Worm (Caenorhabditis elegans) whole organism, L2 larva: ENCODE data around the gene mbl-1.

ENCODE experiments used
- R02D3.7 ChIP-seq: fragments of 150-350 bp; optimal IDR thresholded peaks from 2 replicates; lab custom pipeline; 2014; ENCODE audit warnings: missing biosample characterization, missing genetic modification characterization
- Y55F3AM.14 ChIP-seq: fragments of 200-800 bp; sonication (Bioruptor generic); optimal IDR thresholded peaks from 2 replicates; lab custom pipeline; 2018; ENCODE audit warnings: mild to moderate bottlenecking, missing genetic modification characterization, missing compliant biosample characterization
- ZK546.5 ChIP-seq: sonication (generic microtip); optimal IDR thresholded peaks from 2 replicates; lab custom pipeline; 2017; ENCODE audit warnings: missing biosample characterization, missing genetic modification characterization
- alr-1 ChIP-seq: fragments of 150-350 bp; optimal IDR thresholded peaks from 2 replicates; lab custom pipeline; 2014; ENCODE audit warnings: missing biosample characterization, missing genetic modification characterization
- ama-1 ChIP-seq: fragments of 150-350 bp; optimal IDR thresholded peaks from 2 replicates; lab custom pipeline; 2018; ENCODE audit warnings: inconsistent platforms
- blmp-1 ChIP-seq: sonication (generic microtip); optimal IDR thresholded peaks from 2 replicates; lab custom pipeline; 2017; ENCODE audit warnings: missing genetic modification characterization, mild to moderate bottlenecking, missing compliant biosample characterization, antibody characterized with exemption, moderate library complexity; ENCODE audit not compliant: insufficient read depth
- ceh-16 ChIP-seq: fragments of 150-350 bp; optimal IDR thresholded peaks from 2 replicates; lab custom pipeline; 2014; ENCODE audit warnings: missing biosample characterization, missing genetic modification characterization
- ceh-82 ChIP-seq: fragments of 150-350 bp; optimal IDR thresholded peaks from 2 replicates; lab custom pipeline; 2014; ENCODE audit warnings: missing biosample characterization, missing genetic modification characterization
- crh-2 ChIP-seq: sonication (generic microtip); optimal IDR thresholded peaks from 2 replicates; lab custom pipeline; 2017; ENCODE audit warnings: missing biosample characterization, missing genetic modification characterization
- dmd-4 ChIP-seq: sonication (generic microtip); optimal IDR thresholded peaks from 2 replicates; lab custom pipeline; 2017; ENCODE audit warnings: missing biosample characterization, missing genetic modification characterization
- elt-1 ChIP-seq: fragments of 150-350 bp; optimal IDR thresholded peaks from 2 replicates; lab custom pipeline; 2014; ENCODE audit warnings: missing biosample characterization, missing genetic modification characterization
- elt-3 ChIP-seq: sonication (generic microtip); optimal IDR thresholded peaks from 2 replicates; lab custom pipeline; 2017; ENCODE audit warnings: missing biosample characterization, missing genetic modification characterization
- fos-1 ChIP-seq: fragments of 150-350 bp; optimal IDR thresholded peaks from 2 replicates; lab custom pipeline; 2014; ENCODE audit warnings: missing biosample characterization, missing genetic modification characterization
- lin-11 ChIP-seq: fragments of 150-350 bp; sonication (generic microtip); optimal IDR thresholded peaks from 2 replicates; lab custom pipeline; 2014; ENCODE audit warnings: missing biosample characterization, missing genetic modification characterization, inconsistent platforms, mixed read lengths
- lin-39 ChIP-seq: fragments of 150-350 bp; optimal IDR thresholded peaks from 2 replicates; lab custom pipeline; 2014; ENCODE audit warnings: missing biosample characterization, missing genetic modification reagents, missing genetic modification characterization
- lsy-2 ChIP-seq, 2 experiments: fragments of 150-350 bp in 1 of 2; sonication (generic microtip) in 1 of 2; optimal IDR thresholded peaks; 2 replicates each; lab custom pipeline; 2014 to 2017; ENCODE audit warnings: missing biosample characterization in 2 of 2, missing genetic modification characterization in 2 of 2
- mab-5 ChIP-seq: fragments of 150-350 bp; optimal IDR thresholded peaks from 2 replicates; lab custom pipeline; 2014; ENCODE audit warnings: missing biosample characterization, missing genetic modification characterization
- mbf-1 ChIP-seq: sonication (generic microtip); optimal IDR thresholded peaks from 2 replicates; lab custom pipeline; 2017; ENCODE audit warnings: missing biosample characterization, missing genetic modification characterization
- mdl-1 ChIP-seq, 2 experiments: fragments of 150-350 bp in 1 of 2; sonication (generic microtip) in 1 of 2; optimal IDR thresholded peaks; 2 replicates each; lab custom pipeline; 2017; ENCODE audit warnings: missing biosample characterization in 2 of 2, missing genetic modification characterization in 2 of 2
- nhr-10 ChIP-seq: sonication (generic microtip); optimal IDR thresholded peaks from 2 replicates; lab custom pipeline; 2017; ENCODE audit warnings: missing biosample characterization, missing genetic modification characterization
- nhr-11 ChIP-seq: fragments of 150-350 bp; optimal IDR thresholded peaks from 2 replicates; lab custom pipeline; 2014; ENCODE audit warnings: missing biosample characterization, missing genetic modification characterization
- nhr-21 ChIP-seq: fragments of 150-350 bp; optimal IDR thresholded peaks from 2 replicates; lab custom pipeline; 2014; ENCODE audit warnings: missing biosample characterization, missing genetic modification characterization
- nhr-23 ChIP-seq: fragments of 150-350 bp; optimal IDR thresholded peaks from 2 replicates; lab custom pipeline; 2014; ENCODE audit warnings: missing biosample characterization, missing genetic modification reagents, missing genetic modification characterization
- nhr-237 ChIP-seq: fragments of 150-350 bp; optimal IDR thresholded peaks from 2 replicates; lab custom pipeline; 2014; ENCODE audit warnings: missing biosample characterization, missing genetic modification characterization
- nhr-25 ChIP-seq: fragments of 150-350 bp; sonication (generic microtip); optimal IDR thresholded peaks from 3 replicates; lab custom pipeline; 2014; ENCODE audit warnings: missing biosample characterization, missing genetic modification characterization
- nhr-77 ChIP-seq: fragments of 150-350 bp; optimal IDR thresholded peaks from 2 replicates; lab custom pipeline; 2014; ENCODE audit warnings: missing biosample characterization, missing genetic modification characterization
- peb-1 ChIP-seq: fragments of 150-350 bp; optimal IDR thresholded peaks from 2 replicates; lab custom pipeline; 2014; ENCODE audit warnings: missing biosample characterization, missing genetic modification characterization
- sem-4 ChIP-seq: fragments of 150-350 bp; optimal IDR thresholded peaks from 2 replicates; lab custom pipeline; 2014; ENCODE audit warnings: missing biosample characterization, missing genetic modification reagents, missing genetic modification characterization
- sma-9 ChIP-seq, 2 experiments: fragments of 150-350 bp in 1 of 2; sonication (generic microtip) in 1 of 2; optimal IDR thresholded peaks; 2 replicates each; lab custom pipeline; 2014 to 2016; ENCODE audit warnings: missing genetic modification characterization in 2 of 2, mild to moderate bottlenecking in 1 of 2, missing biosample characterization in 1 of 2, missing compliant biosample characterization in 1 of 2, missing genetic modification reagents in 1 of 2, moderate library complexity in 1 of 2
- unc-39 ChIP-seq: fragments of 150-350 bp; optimal IDR thresholded peaks from 2 replicates; lab custom pipeline; 2014; ENCODE audit warnings: missing biosample characterization, missing genetic modification characterization
- unc-55 ChIP-seq: fragments of 150-350 bp; sonication (generic microtip); optimal IDR thresholded peaks from 3 replicates; lab custom pipeline; 2014; ENCODE audit warnings: missing biosample characterization, missing genetic modification reagents, missing genetic modification characterization
- zag-1 ChIP-seq: fragments of 150-350 bp; optimal IDR thresholded peaks from 2 replicates; lab custom pipeline; 2014; ENCODE audit warnings: missing biosample characterization, missing genetic modification characterization
- ztf-1 ChIP-seq: fragments of 200-800 bp; sonication (Bioruptor generic); conservative IDR thresholded peaks from 2 replicates; pipeline ENCODE4 v1.3.6; 2022; ENCODE audit warnings: missing genetic modification characterization, missing compliant biosample characterization
- ztf-4 ChIP-seq: fragments of 150-350 bp; optimal IDR thresholded peaks from 2 replicates; lab custom pipeline; 2014; ENCODE audit warnings: missing biosample characterization, missing genetic modification characterization

Gene mbl-1

DNA sequence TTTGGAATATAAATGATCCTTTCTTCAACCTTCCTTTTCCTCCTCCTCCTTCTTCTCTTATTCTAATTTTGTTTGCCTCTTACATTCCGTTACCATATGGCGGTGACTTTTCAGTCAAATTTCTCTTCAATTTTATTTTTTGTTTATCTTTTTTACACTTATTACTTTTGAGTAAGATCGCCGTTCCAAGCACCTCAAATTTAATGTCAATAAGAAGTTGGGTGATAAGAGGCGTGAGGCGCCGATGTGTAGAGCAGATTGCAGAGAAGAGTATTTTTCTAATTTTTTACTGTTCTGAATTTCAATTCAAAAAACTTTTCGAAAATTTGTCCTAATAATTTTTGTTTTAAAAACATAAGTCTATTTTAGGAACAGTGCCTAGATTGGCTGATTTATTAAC is 16.0 kb downstream of the mbl-1 start:
- no peak for TF ChIP-seq mdl-1 (tag; optimal IDR thresholded peaks at IDR 0.05; lab: Kevin White, UChicago)
- TF ChIP-seq dmd-4 = no peak
- no peak for TF ChIP-seq Y55F3AM.14
- no peak for TF ChIP-seq lin-11 (tag; lab: Kevin White, UChicago)
- no peak for TF ChIP-seq ztf-4 (tag; lab: Kevin White, UChicago)
- TF ChIP-seq unc-39 = no peak
- TF ChIP-seq zag-1 (tag; lab: Kevin White, UChicago) = no peak
- TF ChIP-seq ama-1 (lab: Kevin White, UChicago) = no peak
- TF ChIP-seq sem-4 (tag; lab: Kevin White, UChicago) = no peak
- TF ChIP-seq elt-1 (tag; lab: Kevin White, UChicago) = no peak
- no peak for TF ChIP-seq ceh-16 (tag; lab: Kevin White, UChicago)
- no peak for TF ChIP-seq R02D3.7 (tag; lab: Kevin White, UChicago)
- no peak for TF ChIP-seq elt-3 (tag; lab: Kevin White, UChicago)
- TF ChIP-seq unc-55 (GFP tag; lab: Kevin White, UChicago) = no peak
- TF ChIP-seq nhr-21 (tag; lab: Kevin White, UChicago) = no peak
- TF ChIP-seq ztf-1 (GFP tag; lab: Robert Waterston, UW) = no peak
- no peak for TF ChIP-seq nhr-23 (tag; lab: Kevin White, UChicago)
- TF ChIP-seq, all 48 proteins: peak for 0

DNA sequence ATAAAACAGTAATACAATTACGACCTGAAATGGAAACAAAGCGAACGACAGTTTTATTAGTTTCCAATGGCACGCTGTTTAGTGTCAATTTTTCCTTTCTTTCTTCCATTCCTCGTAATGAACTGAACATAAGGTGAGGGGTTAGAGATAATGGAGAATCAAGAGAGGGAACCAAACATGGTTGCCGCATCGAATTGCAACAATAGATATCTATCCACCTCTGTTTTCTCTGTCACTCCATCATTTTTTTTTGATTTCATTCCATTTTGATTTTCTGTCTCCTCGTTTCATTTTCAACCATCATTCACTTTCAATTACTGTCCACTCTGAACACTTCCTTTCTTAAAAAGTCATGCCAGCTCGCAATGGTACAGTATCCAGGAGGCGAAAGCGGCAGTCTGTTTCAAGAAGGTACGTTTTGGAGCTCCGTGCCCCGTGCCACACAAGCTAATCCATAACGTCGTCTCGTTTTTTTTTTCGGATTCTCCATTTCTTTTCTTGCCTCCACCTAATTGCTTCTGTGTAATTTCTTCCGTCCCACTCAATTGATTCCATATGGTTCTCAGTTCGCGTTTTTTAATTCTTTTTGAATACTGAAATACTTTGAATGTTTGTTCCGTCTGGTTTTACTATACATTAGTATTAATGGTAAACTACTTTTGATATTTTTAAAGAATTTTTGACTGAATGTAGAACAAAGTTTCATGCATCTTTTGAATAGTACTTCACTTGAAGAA is 16.9 kb downstream of the mbl-1 start:
- no peak for TF ChIP-seq ceh-82 (tag; lab: Kevin White, UChicago)
- TF ChIP-seq blmp-1 (tag; lab: Kevin White, UChicago) = peak; percentile 87
- TF ChIP-seq, all 48 proteins: peak for 1

DNA sequence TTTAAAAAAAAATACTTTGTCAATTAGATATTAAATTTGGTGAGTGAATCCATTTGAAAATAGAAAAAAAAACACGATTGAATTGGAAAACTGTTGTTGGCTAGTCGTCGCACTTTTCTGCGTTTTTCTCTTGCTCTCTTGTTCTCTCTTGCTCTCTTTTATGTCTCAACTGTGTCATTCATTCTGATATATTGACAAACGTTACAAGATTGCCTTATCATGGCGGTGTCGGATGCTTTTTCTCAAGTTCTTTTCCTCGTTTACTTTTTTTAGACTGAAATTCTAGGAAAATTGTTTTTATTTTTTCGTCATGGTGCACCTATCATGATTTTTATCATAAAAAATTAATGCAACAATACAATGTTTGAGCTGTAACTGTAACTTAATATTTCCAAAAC is 17.5 kb downstream of the mbl-1 start:
- no peak for TF ChIP-seq ztf-1 (GFP tag; lab: Robert Waterston, UW)
- no peak for TF ChIP-seq mbf-1
- TF ChIP-seq crh-2 (tag; lab: Kevin White, UChicago) = peak; percentile 2
- no peak for TF ChIP-seq elt-1 (tag; lab: Kevin White, UChicago)
- no peak for TF ChIP-seq zag-1 (tag; lab: Kevin White, UChicago)
- peak; percentile 77 for TF ChIP-seq fos-1

DNA sequence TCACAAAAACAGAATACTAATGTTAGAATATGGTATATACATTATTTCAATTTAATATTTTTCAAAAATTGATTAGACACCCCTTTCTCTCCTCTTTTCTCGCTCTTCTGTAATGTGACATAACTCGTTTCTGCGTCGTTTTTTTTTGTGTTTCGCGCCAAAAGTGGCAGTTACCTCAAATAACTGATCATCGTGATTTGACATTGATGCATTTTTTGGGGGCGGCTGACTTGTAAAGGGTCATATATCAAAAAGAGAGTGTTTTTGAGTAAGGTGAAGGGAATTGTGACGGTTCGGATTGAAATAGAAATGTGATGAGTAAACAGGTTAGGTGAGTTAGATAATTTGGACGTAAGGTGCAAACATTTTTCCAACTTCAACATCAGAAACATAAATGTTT is 19.6 kb downstream of the mbl-1 start:
- no peak for TF ChIP-seq ZK546.5
- peak; percentile 66 for TF ChIP-seq nhr-25 (tag; lab: Kevin White, UChicago)
- no peak for TF ChIP-seq unc-39

DNA sequence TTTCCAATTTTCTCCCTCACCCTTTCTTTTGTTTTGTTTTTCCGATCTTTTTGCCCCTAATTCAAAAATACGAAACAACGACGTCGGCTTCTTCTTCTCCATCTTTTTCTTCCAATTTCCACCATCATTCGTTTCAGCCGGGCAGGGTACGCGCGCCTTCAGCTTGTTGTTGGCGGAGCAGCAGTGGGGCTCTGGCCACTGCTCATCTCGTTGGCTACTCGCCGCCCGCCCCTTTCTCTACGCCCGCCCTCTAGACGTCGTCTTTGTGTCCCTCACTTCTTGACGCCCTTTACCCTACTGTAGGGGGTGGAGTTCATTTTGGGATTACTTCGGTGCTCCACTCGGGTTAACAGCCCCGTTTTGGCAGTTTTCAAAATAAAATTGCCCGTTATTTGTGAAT is 20.6 kb downstream of the mbl-1 start:
- TF ChIP-seq nhr-11 (tag; lab: Kevin White, UChicago) = no peak
- TF ChIP-seq sem-4 (tag; lab: Kevin White, UChicago) = no peak
- TF ChIP-seq dmd-4 = no peak
- TF ChIP-seq ceh-82 (tag; lab: Kevin White, UChicago) = no peak

DNA sequence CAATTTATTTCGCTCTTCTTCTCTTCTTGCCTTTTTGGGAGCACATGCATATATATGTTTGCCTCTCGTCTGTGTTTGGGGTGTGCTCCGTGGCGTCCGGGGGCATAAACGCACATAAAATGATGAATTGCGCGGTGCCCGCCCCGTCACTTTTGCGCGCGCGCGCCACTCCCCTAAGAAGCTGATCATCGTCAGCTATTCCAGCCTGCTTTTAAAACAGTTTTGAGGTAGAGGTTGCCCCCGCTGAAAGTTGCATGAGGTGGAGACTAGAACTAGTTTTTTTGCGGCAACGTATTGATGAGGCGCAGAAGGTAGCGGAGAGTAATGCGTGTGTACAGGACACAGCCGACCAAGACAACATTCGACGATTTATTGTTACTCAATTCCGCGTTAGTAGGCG is 21.2 kb downstream of the mbl-1 start:
- TF ChIP-seq mab-5 (peak; percentile 11), blmp-1 (tag; lab: Kevin White, UChicago) (no peak)

DNA sequence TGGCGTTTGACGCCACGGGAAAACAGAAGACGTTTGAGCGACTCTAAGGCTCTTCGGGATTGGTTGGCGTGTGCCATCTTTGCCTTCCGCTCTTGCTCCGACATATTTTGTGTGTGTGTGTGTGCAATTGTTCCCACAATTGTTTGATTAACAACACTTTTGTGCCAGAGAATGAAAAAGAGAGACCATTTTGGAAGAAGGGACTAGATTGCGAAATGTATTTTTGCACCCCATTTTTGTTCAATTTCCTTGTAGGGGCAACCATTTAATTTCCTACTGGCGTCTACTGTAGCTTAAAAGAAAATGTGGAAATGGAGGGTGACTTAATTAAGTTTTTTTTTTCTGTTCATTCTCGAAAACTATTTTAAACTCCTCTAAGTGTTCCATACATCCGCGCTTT is 23.7 kb downstream of the mbl-1 start:
- TF ChIP-seq dmd-4 (no peak), nhr-237 (tag; lab: Kevin White, UChicago) (no peak), sem-4 (tag; lab: Kevin White, UChicago) (peak; percentile 1), lin-39 (no peak), elt-1 (tag; lab: Kevin White, UChicago) (no peak), sma-9 (GFP tag; optimal IDR thresholded peaks at IDR 0.05; lab: Kevin White, UChicago) (peak; percentile 8), sma-9 (tag; optimal IDR thresholded peaks at IDR 0.05; lab: Kevin White, UChicago) (no peak), lin-11 (tag; lab: Kevin White, UChicago) (no peak), nhr-10 (no peak), nhr-21 (tag; lab: Kevin White, UChicago) (no peak), ztf-1 (GFP tag; lab: Robert Waterston, UW) (no peak), peb-1 (tag; lab: Kevin White, UChicago) (no peak), nhr-77 (no peak), Y55F3AM.14 (no peak), ZK546.5 (no peak), nhr-11 (tag; lab: Kevin White, UChicago) (no peak), alr-1 (tag; lab: Kevin White, UChicago) (no peak), mab-5 (no peak), lsy-2 (tag; optimal IDR thresholded peaks at IDR 0.05; lab: Kevin White, UChicago) (peak in 1 of 2 experiments; percentile 24), zag-1 (tag; lab: Kevin White, UChicago) (peak; percentile 20)
